4 fruit fly cellular contexts compared by ENCODE assay signal in genomic region chr3L:4092705-4093257, dm6.
TF ChIP-seq lines count a peak whose summit lies in the region.

TSS of gene CG14990 (plus strand) at chr3L:4093207.

- no peak for TF ChIP-seq CTCF in whole organism, embryonic (GFP tag; optimal IDR thresholded peaks at IDR 0.05; lab: Kevin White, UChicago)

TF ChIP-seq in whole organism, adult, 20 proteins besides CTCF, POLR2A, EP300 and RAD21:
- TF ChIP-seq kay (GFP tag; lab: Kevin White, UChicago; ENCODE audit: borderline replicate concordance) (peak; percentile 60), cic (GFP tag; optimal IDR thresholded peaks at IDR 0.05; lab: Kevin White, UChicago) (no peak)

TF ChIP-seq in whole organism, embryonic, 481 proteins besides CTCF, POLR2A, EP300 and RAD21 (continues in another document):
- TF ChIP-seq gt (GFP tag; IDR thresholded peaks at IDR 0.05; lab: Robert Waterston, UW): no peak
- TF ChIP-seq Dfd (GFP tag; optimal IDR thresholded peaks at IDR 0.05; lab: Kevin White, UChicago): peak in 1 of 2 experiments; percentile 87
- peak; percentile 3 for TF ChIP-seq tap (tag; optimal IDR thresholded peaks at IDR 0.05; lab: Kevin White, UChicago)
- no peak for TF ChIP-seq CG13894 (tag; optimal IDR thresholded peaks at IDR 0.05; lab: Kevin White, UChicago)
- TF ChIP-seq Scr (GFP tag; IDR thresholded peaks at IDR 0.05; lab: Robert Waterston, UW; ENCODE audit: partially characterized antibody): 0 out of 2 replicates have a peak, but pooled peaks have one; percentile 26
- TF ChIP-seq dimm (GFP tag; IDR thresholded peaks at IDR 0.05; lab: Robert Waterston, UW): no peak
- no peak for TF ChIP-seq ssp (GFP tag; IDR thresholded peaks at IDR 0.05; lab: Robert Waterston, UW)
- TF ChIP-seq unc-4 (GFP tag; IDR thresholded peaks at IDR 0.05; lab: Robert Waterston, UW; ENCODE audit: partially characterized antibody): no peak
- TF ChIP-seq CG10654 (GFP tag; optimal IDR thresholded peaks at IDR 0.05; lab: Kevin White, UChicago): no peak
- peak; percentile 43 for TF ChIP-seq HmgZ (tag; optimal IDR thresholded peaks at IDR 0.05; lab: Kevin White, UChicago)
- TF ChIP-seq PHDP (tag; optimal IDR thresholded peaks at IDR 0.05; lab: Kevin White, UChicago): no peak
- TF ChIP-seq Bdp1 (GFP tag; optimal IDR thresholded peaks at IDR 0.05; lab: Kevin White, UChicago): no peak
- TF ChIP-seq CG15514 (GFP tag; optimal IDR thresholded peaks at IDR 0.05; lab: Kevin White, UChicago): peak; percentile 12
- TF ChIP-seq Fer1 (GFP tag; optimal IDR thresholded peaks at IDR 0.05; lab: Kevin White, UChicago): no peak
- TF ChIP-seq emc (GFP tag; optimal IDR thresholded peaks at IDR 0.05; lab: Kevin White, UChicago): no peak
- TF ChIP-seq CG17385 (GFP tag; optimal IDR thresholded peaks at IDR 0.05; lab: Kevin White, UChicago): no peak
- TF ChIP-seq vfl (GFP tag; optimal IDR thresholded peaks at IDR 0.05; lab: Kevin White, UChicago): no peak
- TF ChIP-seq chm (GFP tag; IDR thresholded peaks at IDR 0.05; lab: Robert Waterston, UW): no peak
- no peak for TF ChIP-seq run (tag; optimal IDR thresholded peaks at IDR 0.05; lab: Kevin White, UChicago)
- no peak for TF ChIP-seq CG8944 (GFP tag; optimal IDR thresholded peaks at IDR 0.05; lab: Kevin White, UChicago)
- no peak for TF ChIP-seq h (optimal IDR thresholded peaks at IDR 0.05; lab: Kevin White, UChicago)
- no peak for TF ChIP-seq luna (GFP tag; optimal IDR thresholded peaks at IDR 0.05; lab: Kevin White, UChicago)
- peak; percentile 99 for TF ChIP-seq Dp (GFP tag; optimal IDR thresholded peaks at IDR 0.05; lab: Kevin White, UChicago)
- TF ChIP-seq MESR4 (GFP tag; optimal IDR thresholded peaks at IDR 0.05; lab: Kevin White, UChicago): no peak
- TF ChIP-seq Myb (GFP tag; optimal IDR thresholded peaks at IDR 0.05; lab: Kevin White, UChicago): peak; percentile 95
- peak; percentile 63; the same call in 1 of the 3 replicates for TF ChIP-seq knrl (GFP tag; IDR thresholded peaks at IDR 0.05; lab: Robert Waterston, UW; ENCODE audit: partially characterized antibody)
- TF ChIP-seq Rfx (GFP tag; IDR thresholded peaks at IDR 0.05; lab: Robert Waterston, UW): 0 out of 2 replicates have a peak, but pooled peaks have one; percentile 50
- no peak for TF ChIP-seq zfh2 (GFP tag; optimal IDR thresholded peaks at IDR 0.05; lab: Kevin White, UChicago)
- TF ChIP-seq CG17912 (GFP tag; optimal IDR thresholded peaks at IDR 0.05; lab: Kevin White, UChicago): peak; percentile 4

TF ChIP-seq in whole organism, pupa, 21 proteins besides CTCF, POLR2A, EP300 and RAD21:
- TF ChIP-seq rn (GFP tag; IDR thresholded peaks at IDR 0.05; lab: Robert Waterston, UW): no peak
- TF ChIP-seq CG9948 (tag; optimal IDR thresholded peaks at IDR 0.05; lab: Kevin White, UChicago): no peak
- TF ChIP-seq Pif1A (GFP tag; optimal IDR thresholded peaks at IDR 0.05; lab: Kevin White, UChicago): no peak
- TF ChIP-seq D1 (tag; optimal IDR thresholded peaks at IDR 0.05; lab: Kevin White, UChicago): peak; percentile 97

TF ChIP-seq in whole organism, wandering third instar larva, 38 proteins besides CTCF, POLR2A, EP300 and RAD21:
- TF ChIP-seq Myc (optimal IDR thresholded peaks at IDR 0.05; lab: Kevin White, UChicago) (peak; percentile 95), usp (GFP tag; optimal IDR thresholded peaks at IDR 0.05; lab: Kevin White, UChicago) (no peak), N (GFP tag; optimal IDR thresholded peaks at IDR 0.05; lab: Kevin White, UChicago) (peak; percentile 87), psq (GFP tag; optimal IDR thresholded peaks at IDR 0.05; lab: Kevin White, UChicago) (no peak)
